Fruit fly (Drosophila melanogaster) whole organism, larva: ENCODE measurements around the gene CG14834.

Source experiments
- noc ChIP-seq: fragments of 200-800 bp; sonication (Bioruptor generic); optimal IDR thresholded peaks from 3 replicates; lab custom pipeline; 2019; ENCODE audit warnings: missing biosample characterization, mild to moderate bottlenecking, missing genetic modification characterization, moderate library complexity

Gene CG14834

DNA sequence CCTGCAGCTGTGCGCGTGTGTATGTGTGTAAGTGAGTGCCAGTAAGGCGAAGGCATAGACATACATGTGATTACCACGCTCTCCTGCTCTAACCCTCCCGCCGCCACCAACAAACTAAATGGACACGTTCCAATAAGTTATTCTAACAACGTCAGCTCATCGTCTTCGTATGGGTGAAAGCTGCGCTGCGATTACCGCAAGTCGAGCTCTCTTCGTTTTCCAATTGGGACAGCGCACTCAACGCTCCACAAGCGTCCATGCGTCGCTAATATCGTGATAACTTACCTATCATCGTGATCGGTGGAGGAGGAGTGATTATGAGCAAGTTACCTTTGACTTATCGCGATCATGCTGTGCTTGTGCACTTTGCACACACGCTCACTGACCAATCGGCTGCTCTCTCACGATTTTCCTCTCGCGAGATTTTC, 14.2 kb upstream of the CG14834 start:
- peak; percentile 6 for TF ChIP-seq noc (tag; lab: Kevin White, UChicago)

- no peak for TF ChIP-seq noc (tag; lab: Kevin White, UChicago)
These were observed 13.5 kb upstream of the CG14834 start, which contains the start of gene Sec63 for dm6 chr3L:7360324-7360852. TSS of gene Sec63 (plus strand) at chr3L:7360561.

dm6 chr3L:7359827-7360323, 13.0 kb upstream of the CG14834 start, which contains the start of gene pst:
TSS of gene pst (minus strand) at chr3L:7360263.
- TF ChIP-seq noc (tag; lab: Kevin White, UChicago): no peak

DNA sequence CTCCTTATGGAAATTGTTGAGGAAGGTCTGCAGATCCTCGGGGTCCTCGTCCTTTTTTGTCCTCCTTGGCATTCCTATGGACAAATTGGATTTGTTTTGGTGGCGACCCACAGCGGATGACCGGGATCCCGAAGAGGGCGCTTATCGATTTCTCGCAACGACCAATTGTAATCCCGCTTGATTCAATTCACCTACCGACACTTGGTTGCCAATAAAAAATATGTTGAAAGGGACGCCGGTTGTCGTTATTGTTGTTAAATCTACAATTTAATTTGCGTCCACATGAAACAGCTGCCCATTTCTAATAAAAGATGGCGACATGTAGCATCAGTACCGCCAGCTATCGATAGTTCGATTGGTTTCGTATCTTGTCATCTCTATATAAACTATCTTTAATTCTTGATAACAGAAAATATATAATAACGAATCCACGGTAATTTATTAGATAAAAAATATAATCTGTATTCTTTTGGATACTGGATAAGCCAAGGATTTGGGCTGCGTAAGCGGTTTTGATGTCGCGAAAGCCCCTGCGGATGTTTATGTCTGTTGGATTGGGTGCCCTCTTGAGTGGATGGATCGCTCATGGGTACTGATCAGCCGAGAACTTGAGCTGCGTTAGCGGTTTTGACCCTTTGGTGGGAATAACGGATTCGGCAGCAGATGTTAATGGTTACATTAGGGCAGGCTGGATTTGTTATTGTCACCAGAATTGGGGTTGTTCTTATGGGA, 9.6 kb upstream of the CG14834 start, which contains the start of gene CTCF:
Gene CTCF, minus strand, starts transcription at position 328 of the 732 bp plus-strand sequence.
- peak; percentile 10 for TF ChIP-seq noc (tag; lab: Kevin White, UChicago)

DNA sequence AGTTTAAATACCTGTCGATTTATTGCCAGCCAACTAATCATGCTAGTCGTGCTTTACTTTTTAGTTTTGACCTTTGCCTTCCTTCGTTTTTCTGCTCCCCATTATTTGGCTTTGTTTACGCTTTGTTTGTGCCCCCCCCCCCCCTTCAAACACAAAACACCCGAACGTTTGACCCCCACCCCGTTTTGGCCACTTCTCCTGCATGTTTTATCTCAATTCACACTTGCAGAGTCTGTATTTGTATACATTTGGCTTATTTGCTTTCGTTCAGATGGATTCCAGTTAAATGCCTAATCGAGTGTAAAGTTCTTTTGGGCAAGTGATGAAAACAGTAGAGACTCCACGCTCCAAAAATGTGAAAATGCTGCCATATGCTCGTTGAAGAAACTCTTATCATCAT, 2.4 kb upstream of the CG14834 start:
- peak; percentile 45 for TF ChIP-seq noc (tag; lab: Kevin White, UChicago)

- peak; percentile 33 for TF ChIP-seq noc (tag; lab: Kevin White, UChicago)
These were observed 1.2 kb upstream of the CG14834 start, which contains the start of the genes Srp19 and qm for dm6 chr3L:7347984-7348631. TSS of gene Srp19 (minus strand) at chr3L:7348034. TSS of gene qm (plus strand) at chr3L:7348313.

- TF ChIP-seq noc (tag; lab: Kevin White, UChicago): peak; percentile 64
These were observed 1.9 kb downstream of the CG14834 start, which contains the start of gene Cln7 for dm6 chr3L:7344965-7345427. TSS of gene Cln7 (minus strand) at chr3L:7345183.

DNA sequence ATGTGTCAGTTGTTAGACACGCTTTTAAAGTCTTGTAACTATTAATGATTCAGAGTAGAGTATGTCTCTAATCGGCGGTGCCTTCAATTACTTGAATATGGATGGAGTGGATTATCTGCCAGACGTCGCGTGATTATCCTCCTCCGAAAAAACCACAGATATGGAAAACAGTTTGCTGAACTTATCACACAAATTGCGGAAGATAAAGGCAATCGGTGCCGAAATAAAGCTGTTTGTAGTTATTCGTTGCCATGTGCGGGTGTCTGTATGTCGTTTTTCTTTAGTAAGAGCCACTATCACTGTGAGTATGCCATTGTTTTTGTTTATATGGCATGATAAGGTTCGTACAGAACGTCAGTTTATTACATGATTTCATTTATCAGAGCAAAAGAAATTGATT, 2.9 kb downstream of the CG14834 start:
- TF ChIP-seq noc (tag; lab: Kevin White, UChicago): no peak

DNA sequence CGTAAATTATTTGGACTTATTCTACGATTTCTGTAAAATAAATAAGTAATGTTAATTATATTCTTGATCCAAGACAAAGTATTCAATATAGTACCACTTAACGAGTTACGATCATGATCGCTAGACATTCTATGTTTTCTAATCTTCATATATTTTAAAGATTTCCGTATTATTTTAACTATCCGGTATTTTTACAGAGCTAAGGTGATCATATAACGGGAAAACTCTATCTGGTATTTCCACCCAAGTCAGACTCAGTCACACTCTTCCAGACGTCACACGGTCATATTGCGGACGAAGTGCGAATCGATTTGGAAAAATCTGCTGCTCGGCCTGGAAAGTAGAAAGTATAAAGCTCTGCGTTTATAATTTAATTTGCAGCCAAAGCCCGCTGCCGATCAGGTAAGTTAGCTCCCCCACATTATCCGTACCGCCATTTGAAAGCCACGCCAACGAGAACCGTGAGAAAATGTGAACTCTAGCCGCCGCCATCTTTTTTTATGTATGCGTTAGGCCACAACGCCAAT, 7.6 kb downstream of the CG14834 start, which contains the start of the genes lark and eco:
Gene lark, plus strand, starts transcription at position 51 of the 527 bp plus-strand sequence.
Gene eco, minus strand, starts transcription at position 125 of the 527 bp plus-strand sequence.
- TF ChIP-seq noc (tag; lab: Kevin White, UChicago): no peak

DNA sequence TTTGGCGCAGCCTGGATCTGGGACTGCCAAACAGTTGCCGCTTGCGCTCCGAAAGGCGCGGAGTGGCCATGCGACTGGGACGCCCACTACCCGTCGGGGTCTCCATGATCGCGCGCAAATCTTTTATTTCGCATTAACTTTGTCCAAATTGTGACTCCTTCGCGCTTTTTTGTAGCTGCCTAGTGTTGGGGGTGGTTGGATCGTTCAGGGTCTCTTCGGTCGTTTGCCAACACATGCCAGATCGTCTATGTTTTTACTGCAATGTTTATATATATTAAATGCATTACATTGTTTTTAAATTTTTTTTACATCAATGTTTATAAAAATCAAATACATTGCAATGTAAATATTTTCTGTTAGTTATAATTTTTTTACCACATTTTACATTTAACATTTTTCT, 8.1 kb downstream of the CG14834 start:
- no peak for TF ChIP-seq noc (tag; lab: Kevin White, UChicago)

DNA sequence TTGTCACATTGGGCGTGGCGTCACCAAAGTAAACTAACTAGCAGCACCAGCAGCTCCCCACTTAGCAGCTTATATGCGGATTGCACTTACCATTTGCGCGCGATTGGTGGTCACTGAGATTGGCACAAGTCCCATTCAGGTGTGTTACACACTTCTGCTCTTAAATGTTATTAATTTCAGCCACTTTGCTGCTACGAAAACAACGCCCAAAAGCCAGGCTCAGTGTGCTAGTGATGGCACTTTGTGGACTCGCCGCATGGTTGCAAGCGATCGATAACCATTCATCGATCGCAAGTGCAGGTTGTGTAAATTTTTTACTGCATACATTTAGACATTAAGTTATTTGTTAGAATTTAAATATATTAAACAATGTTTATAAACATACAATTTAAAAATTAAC, 11.9 kb downstream of the CG14834 start, which contains the start of the genes wrm1 and wrm2:
Gene wrm1, minus strand, starts transcription at position 237 of the 400 bp plus-strand sequence.
Gene wrm2, minus strand, starts transcription at position 237 of the 400 bp plus-strand sequence.
- TF ChIP-seq noc (tag; lab: Kevin White, UChicago): no peak

DNA sequence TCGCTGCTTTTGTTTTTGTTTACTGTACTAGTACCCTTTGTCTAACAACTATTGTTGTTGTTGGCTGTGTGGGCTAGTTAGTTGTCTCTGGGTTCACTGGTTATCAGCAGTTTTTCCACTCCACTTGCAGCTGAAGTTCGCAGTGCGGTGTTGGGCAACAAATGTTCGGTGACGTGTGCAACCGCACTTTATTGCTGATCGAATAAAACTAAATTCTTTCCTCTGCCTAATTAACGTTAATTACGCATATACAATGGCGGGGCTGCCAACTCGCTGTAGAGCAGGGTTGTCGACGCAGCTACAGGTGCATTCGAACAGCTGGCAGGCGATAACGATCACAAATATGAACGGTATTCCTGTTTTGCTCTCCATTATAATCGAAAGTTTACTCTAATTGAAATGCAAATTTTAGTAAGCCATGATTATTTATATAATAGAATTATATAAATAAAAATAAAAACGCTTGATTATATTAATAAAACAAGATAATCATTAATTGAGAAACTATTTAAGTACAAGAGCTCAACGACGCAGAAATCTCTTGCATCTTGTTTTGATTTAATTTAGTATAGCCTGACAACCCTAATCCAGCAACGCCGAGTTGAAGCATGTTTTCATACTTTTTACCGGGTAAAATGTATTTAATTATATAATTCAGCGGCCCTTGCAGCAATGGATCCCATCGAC, 18.2 kb downstream of the CG14834 start, which contains the start of the genes mrva, CG42307 and mus312:
Gene mrva, minus strand, starts transcription at position 276 of the 687 bp plus-strand sequence.
Gene CG42307, plus strand, starts transcription at position 566 of the 687 bp plus-strand sequence.
Gene mus312, plus strand, starts transcription at position 566 of the 687 bp plus-strand sequence.
- no peak for TF ChIP-seq noc (tag; lab: Kevin White, UChicago)

DNA sequence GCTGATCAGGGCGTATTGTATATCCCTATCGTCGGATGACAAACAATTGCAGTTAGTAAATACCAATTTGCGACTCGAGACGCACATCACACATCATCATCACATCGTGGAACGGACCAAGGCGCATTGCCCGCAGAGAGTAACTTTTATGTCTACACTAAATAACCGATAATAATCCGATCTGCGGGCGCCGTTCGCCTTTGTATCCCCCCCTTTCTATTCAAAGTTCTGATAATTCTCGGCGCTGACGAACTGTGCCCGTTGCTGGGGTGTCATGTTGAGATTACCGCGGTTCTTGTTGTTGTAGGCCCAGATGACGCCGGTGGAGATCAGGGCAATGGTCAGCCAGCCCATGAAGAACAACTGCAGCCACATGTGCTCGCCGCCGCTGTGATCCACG, 20.2 kb downstream of the CG14834 start:
- TF ChIP-seq noc (tag; lab: Kevin White, UChicago): no peak

DNA sequence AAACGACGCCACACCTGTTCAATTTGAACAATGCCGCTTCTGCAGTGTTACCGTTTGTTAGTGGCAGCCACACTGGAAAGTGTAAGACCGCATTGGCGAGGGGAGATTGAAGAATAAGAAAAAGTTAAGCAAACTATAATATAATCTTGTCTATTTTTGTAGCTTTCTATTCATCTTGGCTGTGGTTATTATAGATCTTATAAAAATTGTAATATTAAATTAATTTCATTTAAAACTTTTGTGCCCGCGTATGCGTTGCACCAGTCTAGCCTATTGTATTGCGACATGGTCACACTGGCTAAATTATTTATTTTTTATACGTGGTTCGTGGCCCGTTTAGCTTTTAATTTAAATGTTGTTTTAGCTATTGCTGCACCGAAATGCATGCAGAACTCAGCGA, 23.6 kb downstream of the CG14834 start, which contains the start of the genes RhoGEF4 and Rint1:
Gene RhoGEF4, minus strand, starts transcription at position 64 of the 400 bp plus-strand sequence.
Gene Rint1, plus strand, starts transcription at position 272 of the 400 bp plus-strand sequence.
- TF ChIP-seq noc (tag; lab: Kevin White, UChicago): peak; percentile 42
